Fruit fly (Drosophila melanogaster) whole organism, embryonic: ENCODE measurements around the gene Gr98b.

Experiments
- B-H2 ChIP-seq: fragments of 200-800 bp; sonication (Bioruptor generic); optimal IDR thresholded peaks from 2 replicates; lab custom pipeline; 2018; ENCODE audit warnings: missing biosample characterization, mild to moderate bottlenecking, missing genetic modification characterization
- CG11398 ChIP-seq: fragments of 200-800 bp; sonication (Bioruptor generic); optimal IDR thresholded peaks from 2 replicates; lab custom pipeline; 2016; ENCODE audit warnings: missing biosample characterization, missing genetic modification characterization
- CG11504 ChIP-seq: fragments of 200-800 bp; sonication (Bioruptor generic); optimal IDR thresholded peaks from 3 replicates; lab custom pipeline; 2019; ENCODE audit warnings: missing biosample characterization, mild to moderate bottlenecking, missing genetic modification characterization, moderate library complexity
- CG12219 ChIP-seq: fragments of 200-800 bp; sonication (Bioruptor generic); optimal IDR thresholded peaks from 3 replicates; lab custom pipeline; 2018; ENCODE audit warnings: missing biosample characterization, mild to moderate bottlenecking, missing genetic modification characterization
- CG12659 ChIP-seq: fragments of 200-800 bp; sonication (Bioruptor generic); optimal IDR thresholded peaks from 3 replicates; lab custom pipeline; 2017; ENCODE audit warnings: mild to moderate bottlenecking, missing biosample characterization, missing genetic modification reagents, missing genetic modification characterization
- CG12942 ChIP-seq: fragments of 200-800 bp; sonication (Bioruptor generic); optimal IDR thresholded peaks from 3 replicates; lab custom pipeline; 2016; ENCODE audit warnings: missing biosample characterization, missing genetic modification characterization
- CG15269 ChIP-seq: fragments of 200-800 bp; sonication (Bioruptor generic); optimal IDR thresholded peaks from 2 replicates; lab custom pipeline; 2018; ENCODE audit warnings: missing biosample characterization, mild to moderate bottlenecking, missing genetic modification characterization, moderate library complexity
- CG15479 ChIP-seq: fragments of 200-800 bp; sonication (Bioruptor generic); optimal IDR thresholded peaks from 3 replicates; lab custom pipeline; 2019; ENCODE audit warnings: missing biosample characterization, mild to moderate bottlenecking, missing genetic modification characterization, moderate library complexity
- CG16815 ChIP-seq: fragments of 200-800 bp; sonication (Bioruptor generic); optimal IDR thresholded peaks from 3 replicates; lab custom pipeline; 2017; ENCODE audit warnings: missing biosample characterization, mild to moderate bottlenecking, missing genetic modification characterization
- CG17328 ChIP-seq: fragments of 200-800 bp; sonication (Bioruptor generic); IDR thresholded peaks from 2 replicates; pipeline ENCODE4 v1.3.6; 2022; ENCODE audit warnings: missing biosample characterization, missing genetic modification characterization
- CG17361 ChIP-seq: fragments of 200-800 bp; sonication (Bioruptor generic); IDR thresholded peaks from 3 replicates; pipeline ENCODE4 v1.3.6; 2022; ENCODE audit warnings: missing biosample characterization, missing genetic modification characterization
- CG2116 ChIP-seq: fragments of 200-800 bp; sonication (Bioruptor generic); optimal IDR thresholded peaks from 3 replicates; lab custom pipeline; 2018; ENCODE audit warnings: missing biosample characterization, mild to moderate bottlenecking, missing genetic modification characterization
- CG2875 ChIP-seq: fragments of 200-800 bp; sonication (Bioruptor generic); optimal IDR thresholded peaks from 2 replicates; lab custom pipeline; 2017; ENCODE audit warnings: missing biosample characterization, mild to moderate bottlenecking, missing genetic modification characterization, missing genetic modification reagents
- CG31441 ChIP-seq: fragments of 200-800 bp; sonication (Bioruptor generic); IDR thresholded peaks from 2 replicates; pipeline ENCODE4 v1.3.6; 2022; ENCODE audit warnings: missing biosample characterization, missing genetic modification characterization
- CG3726 ChIP-seq: fragments of 200-800 bp; sonication (Bioruptor generic); IDR thresholded peaks from 3 replicates; pipeline ENCODE4, ENCODE4 v1.3.6; 2022; ENCODE audit warnings: missing biosample characterization, missing genetic modification characterization
- CG43689 ChIP-seq: fragments of 200-800 bp; sonication (Bioruptor generic); IDR thresholded peaks from 2 replicates; pipeline ENCODE4 v1.3.6; 2022; ENCODE audit warnings: missing biosample characterization, missing genetic modification characterization
- CG4707 ChIP-seq: fragments of 200-800 bp; sonication (Bioruptor generic); optimal IDR thresholded peaks from 2 replicates; lab custom pipeline; 2018; ENCODE audit warnings: missing biosample characterization, mild to moderate bottlenecking, missing genetic modification characterization, moderate library complexity
- CG5953 ChIP-seq: fragments of 200-800 bp; sonication (Bioruptor generic); IDR thresholded peaks from 2 replicates; pipeline ENCODE4 v1.3.6; 2022; ENCODE audit warnings: missing biosample characterization, missing genetic modification characterization
- CG6175 ChIP-seq: fragments of 200-800 bp; sonication (Bioruptor generic); IDR thresholded peaks from 3 replicates; pipeline ENCODE4 v1.3.6; 2022; ENCODE audit warnings: missing biosample characterization, missing genetic modification characterization
- CG6765 ChIP-seq: fragments of 200-800 bp; sonication (Bioruptor generic); optimal IDR thresholded peaks from 3 replicates; lab custom pipeline; 2017; ENCODE audit warnings: missing biosample characterization, mild to moderate bottlenecking, missing genetic modification characterization
- CG6791 ChIP-seq: fragments of 200-800 bp; sonication (Bioruptor generic); IDR thresholded peaks from 3 replicates; pipeline ENCODE4 v1.3.6; 2022; ENCODE audit warnings: missing biosample characterization, missing genetic modification characterization; ENCODE audit not compliant: partially characterized antibody
- CG7271 ChIP-seq: fragments of 200-800 bp; sonication (Bioruptor generic); optimal IDR thresholded peaks from 2 replicates; lab custom pipeline; 2018; ENCODE audit warnings: missing biosample characterization, mild to moderate bottlenecking, missing genetic modification characterization, moderate library complexity
- CG8290 ChIP-seq, 3 experiments: fragments of 200-800 bp; sonication (Bioruptor generic); optimal IDR thresholded peaks; 2 replicates each; lab custom pipeline; 2016 to 2019; ENCODE audit warnings: missing biosample characterization in 3 of 3, missing genetic modification characterization in 3 of 3, mild to moderate bottlenecking in 2 of 3, moderate library complexity in 1 of 3
- CG8359 ChIP-seq: fragments of 200-800 bp; sonication (Bioruptor generic); optimal IDR thresholded peaks from 2 replicates; lab custom pipeline; 2017; ENCODE audit warnings: missing biosample characterization, mild to moderate bottlenecking, missing genetic modification characterization, borderline replicate concordance
- CG8924 ChIP-seq: fragments of 200-800 bp; optimal IDR thresholded peaks from 3 replicates; lab custom pipeline; 2019; ENCODE audit warnings: missing biosample characterization, mild to moderate bottlenecking, missing genetic modification characterization, moderate library complexity
- CoRest ChIP-seq: fragments of 200-800 bp; sonication (Bioruptor generic); optimal IDR thresholded peaks from 3 replicates; lab custom pipeline; 2018; ENCODE audit warnings: missing biosample characterization, mild to moderate bottlenecking, missing genetic modification characterization, moderate library complexity
- Deaf1 ChIP-seq: fragments of 200-800 bp; optimal IDR thresholded peaks from 3 replicates; lab custom pipeline; 2019; ENCODE audit warnings: missing biosample characterization, mild to moderate bottlenecking, missing genetic modification characterization, moderate library complexity
- Dip3 ChIP-seq: fragments of 200-800 bp; sonication (Bioruptor generic); optimal IDR thresholded peaks from 3 replicates; lab custom pipeline; 2016; ENCODE audit warnings: missing biosample characterization, missing genetic modification characterization
- Fer3 ChIP-seq: fragments of 200-800 bp; sonication (Bioruptor generic); optimal IDR thresholded peaks from 2 replicates; lab custom pipeline; 2018; ENCODE audit warnings: missing biosample characterization, mild to moderate bottlenecking, missing genetic modification characterization, moderate library complexity
- HLHmδ ChIP-seq: fragments of 200-800 bp; sonication (Bioruptor generic); optimal IDR thresholded peaks from 2 replicates; lab custom pipeline; 2018; ENCODE audit warnings: missing biosample characterization, mild to moderate bottlenecking, missing genetic modification characterization, moderate library complexity
- HmgD ChIP-seq: fragments of 200-800 bp; sonication (Bioruptor generic); optimal IDR thresholded peaks from 3 replicates; lab custom pipeline; 2016; ENCODE audit warnings: missing biosample characterization, missing genetic modification characterization
- Med ChIP-seq: fragments of 200-800 bp; sonication (Bioruptor generic); peaks from one replicate; lab custom pipeline; 2016; ENCODE audit warnings: missing biosample characterization, missing genetic modification characterization, mild to moderate bottlenecking, inconsistent platforms, moderate library complexity
- Mes4 ChIP-seq: fragments of 200-800 bp; sonication (Bioruptor generic); optimal IDR thresholded peaks from 2 replicates; lab custom pipeline; 2016; ENCODE audit warnings: missing biosample characterization, missing genetic modification characterization
- Poxn ChIP-seq: fragments of 200-800 bp; sonication (Bioruptor generic); IDR thresholded peaks from 2 replicates; pipeline ENCODE4 v1.3.6; 2022; ENCODE audit warnings: missing biosample characterization, missing genetic modification characterization
- Rx ChIP-seq: fragments of 200-800 bp; sonication (Bioruptor generic); IDR thresholded peaks from 2 replicates; pipeline ENCODE4 v1.3.6; 2022; ENCODE audit warnings: missing biosample characterization, missing genetic modification characterization
- Sin3A ChIP-seq: fragments of >200 bp; optimal IDR thresholded peaks from 2 replicates; lab custom pipeline; 2018
- br ChIP-seq: fragments of >200 bp; optimal IDR thresholded peaks from 2 replicates; lab custom pipeline; 2017
- cas ChIP-seq: fragments of 200-800 bp; sonication (Bioruptor generic); IDR thresholded peaks from 2 replicates; pipeline ENCODE4 v1.3.6; 2022; ENCODE audit warnings: missing biosample characterization, missing genetic modification characterization
- croc ChIP-seq: fragments of 200-800 bp; sonication (Bioruptor generic); conservative IDR thresholded peaks from 3 replicates; pipeline ENCODE4 v1.3.6; 2022; ENCODE audit warnings: missing biosample characterization, missing genetic modification characterization
- exex ChIP-seq: fragments of 200-800 bp; sonication (Bioruptor generic); optimal IDR thresholded peaks from 4 replicates; lab custom pipeline; 2018; ENCODE audit warnings: missing biosample characterization, mild to moderate bottlenecking, missing genetic modification characterization, moderate library complexity
- gcm ChIP-seq: fragments of 200-800 bp; sonication (Bioruptor generic); optimal IDR thresholded peaks from 2 replicates; lab custom pipeline; 2019; ENCODE audit warnings: missing biosample characterization, mild to moderate bottlenecking, missing genetic modification characterization, moderate library complexity
- hb ChIP-seq: fragments of 200-800 bp; sonication (Bioruptor generic); IDR thresholded peaks from 3 replicates; pipeline ENCODE4 v1.3.6; 2022; ENCODE audit warnings: missing biosample characterization, missing genetic modification characterization; ENCODE audit not compliant: partially characterized antibody
- mld ChIP-seq: fragments of 200-800 bp; sonication (Bioruptor generic); IDR thresholded peaks from 3 replicates; pipeline ENCODE4 v1.3.6; 2022; ENCODE audit warnings: missing biosample characterization, missing genetic modification characterization; ENCODE audit not compliant: partially characterized antibody
- pfk ChIP-seq: fragments of 200-800 bp; sonication (Bioruptor generic); optimal IDR thresholded peaks from 2 replicates; lab custom pipeline; 2018; ENCODE audit warnings: missing biosample characterization, mild to moderate bottlenecking, missing genetic modification characterization, moderate library complexity
- repo ChIP-seq: fragments of 200-800 bp; sonication (Bioruptor generic); optimal IDR thresholded peaks from 2 replicates; lab custom pipeline; 2016; ENCODE audit warnings: missing biosample characterization, missing genetic modification characterization
- slou ChIP-seq: fragments of 200-800 bp; sonication (Bioruptor generic); optimal IDR thresholded peaks from 3 replicates; lab custom pipeline; 2016; ENCODE audit warnings: missing biosample characterization, missing genetic modification characterization
- ssp ChIP-seq: fragments of 200-800 bp; sonication (Bioruptor generic); IDR thresholded peaks from 2 replicates; pipeline ENCODE4 v1.3.6; 2022; ENCODE audit warnings: missing biosample characterization, missing genetic modification characterization
- wdn ChIP-seq: fragments of 200-800 bp; sonication (Bioruptor generic); IDR thresholded peaks from 2 replicates; pipeline ENCODE4 v1.3.6; 2022; ENCODE audit warnings: missing biosample characterization, missing genetic modification characterization
- zfh2 ChIP-seq: fragments of 200-800 bp; sonication (Bioruptor generic); optimal IDR thresholded peaks from 2 replicates; lab custom pipeline; 2016; ENCODE audit warnings: missing biosample characterization, missing genetic modification characterization

Gr98b gene

DNA sequence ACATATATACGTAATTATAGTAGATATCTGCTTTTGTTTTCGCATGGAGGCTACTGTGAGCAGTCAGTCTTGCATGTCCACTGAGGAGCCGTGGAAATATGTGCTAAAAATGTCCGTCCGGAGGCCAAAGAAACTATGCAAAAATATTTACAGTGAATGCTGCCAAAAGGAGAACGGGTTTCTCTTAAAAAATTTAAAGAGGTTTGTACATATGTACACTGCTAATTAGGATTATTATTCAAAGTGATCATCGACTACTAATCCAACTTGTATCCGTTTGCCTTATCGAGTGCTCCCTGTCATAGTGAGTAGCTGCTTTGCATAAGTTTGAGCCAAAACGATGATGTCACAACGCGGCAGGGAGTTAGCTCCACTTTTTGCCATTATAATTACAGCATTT, 14.7 kb downstream of the Gr98b start (continued):
- TF ChIP-seq exex (tag; lab: Kevin White, UChicago) (no peak), CG2116 (no peak), zfh2 (GFP tag; lab: Kevin White, UChicago) (peak; percentile 54), repo (GFP tag; lab: Kevin White, UChicago) (peak; percentile 24), CG15269 (tag; lab: Kevin White, UChicago) (peak; percentile 52), Fer3 (tag; lab: Kevin White, UChicago) (peak; percentile 59), slou (GFP tag; lab: Kevin White, UChicago) (peak; percentile 31), B-H2 (no peak), Poxn (0 out of 2 replicates have a peak, but pooled peaks have one; percentile 45), CG16815 (GFP tag; lab: Kevin White, UChicago) (no peak), croc (no peak), CG8924 (no peak), Dip3 (peak; percentile 67), Deaf1 (tag; lab: Kevin White, UChicago) (peak; percentile 0)

DNA sequence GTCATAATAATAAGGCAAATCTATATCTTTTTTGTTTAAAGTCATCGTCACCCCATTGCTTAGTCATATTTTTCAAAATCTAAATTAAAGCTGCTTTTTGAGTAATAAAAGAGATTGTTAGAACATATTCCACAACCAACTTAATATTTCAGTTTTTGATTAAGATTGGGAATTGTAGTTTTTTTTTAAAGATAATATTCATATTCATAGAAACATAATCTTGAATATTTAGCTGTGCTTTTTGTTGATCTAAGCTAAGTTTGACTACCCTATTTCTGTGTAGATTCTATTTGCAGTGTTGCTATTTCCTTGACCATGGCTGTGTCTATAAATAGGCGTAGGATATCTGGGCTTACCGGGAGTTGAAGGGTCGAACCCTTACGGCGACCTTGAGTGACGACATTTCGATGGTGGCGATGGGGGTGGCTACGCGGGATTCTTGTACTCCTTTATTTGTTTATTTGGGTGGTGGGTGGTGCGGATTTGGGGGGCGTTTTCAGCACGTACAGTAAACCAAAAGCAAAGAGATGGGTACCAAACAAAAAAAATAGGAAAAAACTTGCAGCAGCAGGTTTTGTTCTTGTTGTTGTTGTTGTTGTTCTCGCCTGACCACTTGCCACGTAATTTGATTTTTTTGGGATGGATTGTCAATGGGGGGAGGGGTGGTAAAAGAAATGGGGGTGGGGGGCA, 15.8 kb downstream of the Gr98b start:
- TF ChIP-seq CG17328 (GFP tag; lab: Robert Waterston, UW), result no peak
- no peak for TF ChIP-seq CG3726
- no peak for TF ChIP-seq cas
- TF ChIP-seq CG43689 (GFP tag; lab: Robert Waterston, UW), result no peak
- no peak for TF ChIP-seq CG11504 (tag; lab: Kevin White, UChicago)
- no peak for TF ChIP-seq CG12942 (GFP tag; lab: Kevin White, UChicago)
- TF ChIP-seq CG8290 (GFP tag; optimal IDR thresholded peaks at IDR 0.05; lab: Kevin White, UChicago), result no peak
- peak in 1 of 2 experiments; percentile 5 for TF ChIP-seq CG8290 (tag; optimal IDR thresholded peaks at IDR 0.05; lab: Kevin White, UChicago)
- no peak for TF ChIP-seq ssp (GFP tag; lab: Robert Waterston, UW)
- TF ChIP-seq br (lab: Kevin White, UChicago), result no peak
- TF ChIP-seq wdn, result no peak
- TF ChIP-seq gcm, result no peak
- TF ChIP-seq Deaf1 (tag; lab: Kevin White, UChicago), result no peak
- TF ChIP-seq CG6791 (GFP tag; lab: Robert Waterston, UW), result peak; percentile 47; the same call in 1 of the 3 replicates
- TF ChIP-seq CG12219 (GFP tag; lab: Kevin White, UChicago), result no peak
- TF ChIP-seq CG12659 (GFP tag; lab: Kevin White, UChicago), result no peak
- TF ChIP-seq pfk (GFP tag; lab: Kevin White, UChicago), result no peak
- no peak for TF ChIP-seq Sin3A
- no peak for TF ChIP-seq HLHmδ (GFP tag; lab: Kevin White, UChicago)
- TF ChIP-seq hb, result no peak
- TF ChIP-seq Med (GFP tag; lab: Kevin White, UChicago), result peak; percentile 33
- TF ChIP-seq CG5953 (GFP tag; lab: Robert Waterston, UW), result no peak
- no peak for TF ChIP-seq CG11398
- TF ChIP-seq Poxn, result no peak
- no peak for TF ChIP-seq CoRest (tag; lab: Kevin White, UChicago)
- no peak for TF ChIP-seq CG2116
- no peak for TF ChIP-seq HmgD
- no peak for TF ChIP-seq Rx (GFP tag; lab: Robert Waterston, UW)
- 0 out of 3 replicates have a peak, but pooled peaks have one; percentile 19 for TF ChIP-seq CG17361 (GFP tag; lab: Robert Waterston, UW)
- TF ChIP-seq CG6175 (GFP tag; lab: Robert Waterston, UW), result no peak
- TF ChIP-seq CG7271 (tag; lab: Kevin White, UChicago), result no peak
- no peak for TF ChIP-seq Mes4
- TF ChIP-seq CG6765, result no peak
- no peak for TF ChIP-seq CG8359
- 0 out of 2 replicates have a peak, but pooled peaks have one; percentile 8 for TF ChIP-seq CG31441 (GFP tag; lab: Robert Waterston, UW)
- 0 out of 3 replicates have a peak, but pooled peaks have one; percentile 25 for TF ChIP-seq mld (GFP tag; lab: Robert Waterston, UW)
- TF ChIP-seq CG4707, result no peak
- no peak for TF ChIP-seq CG2875 (GFP tag; lab: Kevin White, UChicago)
- TF ChIP-seq CG15479 (GFP tag; lab: Kevin White, UChicago), result no peak
